Worm (Caenorhabditis elegans) whole organism, L3 larva: ENCODE measurements around the gene srw-115.
"Not testable (repeated sequence)": the region's sequence is repeated elsewhere in the genome, so short reads cannot be mapped to it uniquely, and the experiment has no call there.

Source experiments
- ama-1 ChIP-seq: fragments of 150-350 bp; optimal IDR thresholded peaks from 2 replicates; lab custom pipeline; 2018
- fos-1 ChIP-seq: fragments of 150-350 bp; optimal IDR thresholded peaks from 2 replicates; lab custom pipeline; 2014; ENCODE audit warnings: missing biosample characterization, missing genetic modification characterization
- nhr-12 ChIP-seq: fragments of 150-350 bp; optimal IDR thresholded peaks from 2 replicates; lab custom pipeline; 2014; ENCODE audit warnings: missing biosample characterization, missing genetic modification characterization
- unc-62 ChIP-seq: fragments of 150-350 bp; sonication (generic microtip); optimal IDR thresholded peaks from 4 replicates; lab custom pipeline; 2014; ENCODE audit warnings: missing biosample characterization, missing genetic modification reagents, missing genetic modification characterization

ce11 chrV:2975285-2975684, 18.4 kb downstream of the srw-115 start, which contains the start of gene srw-123:
- not testable (repeated sequence) for TF ChIP-seq nhr-12 (tag; lab: Kevin White, UChicago); fos-1 (tag; lab: Kevin White, UChicago); ama-1; unc-62
